Worm (Caenorhabditis elegans) whole organism, young adult: ENCODE results near the gene F01E11.3.

Source experiments
- C06A6.2 ChIP-seq: fragments of 200-800 bp; sonication (Bioruptor generic); conservative IDR thresholded peaks from 2 replicates; pipeline ENCODE4 v1.3.6; 2022; ENCODE audit warnings: missing genetic modification characterization, missing compliant biosample characterization
- F23B12.7 ChIP-seq: sonication (generic microtip); optimal IDR thresholded peaks from 2 replicates; lab custom pipeline; 2017; ENCODE audit warnings: missing genetic modification characterization, mild to moderate bottlenecking, missing compliant biosample characterization, antibody characterized with exemption, moderate library complexity; ENCODE audit not compliant: insufficient read depth
- F39B2.1 ChIP-seq: fragments of 200-800 bp; sonication (Bioruptor generic); IDR thresholded peaks from 2 replicates; pipeline ENCODE4 v1.3.6; 2022; ENCODE audit warnings: missing genetic modification reagents, missing genetic modification characterization, missing compliant biosample characterization
- F57A8.1 ChIP-seq: fragments of 200-800 bp; sonication (Bioruptor generic); optimal IDR thresholded peaks from 2 replicates; lab custom pipeline; 2018; ENCODE audit warnings: mild to moderate bottlenecking, missing genetic modification characterization, moderate library complexity, missing compliant biosample characterization
- Y79H2A.3 ChIP-seq: fragments of 200-800 bp; sonication (Bioruptor generic); conservative IDR thresholded peaks from 2 replicates; pipeline ENCODE4 v1.3.6; 2022; ENCODE audit warnings: missing genetic modification reagents, missing genetic modification characterization, missing compliant biosample characterization
- ama-1 ChIP-seq, 3 experiments: fragments of 150-350 bp in 1 of 3; sonication (generic microtip) in 2 of 3; optimal IDR thresholded peaks; 2 replicates each; lab custom pipeline; 2014 to 2018; ENCODE audit warnings: missing biosample characterization in 2 of 3, missing genetic modification characterization in 2 of 3, missing genetic modification reagents in 2 of 3
- aptf-2 ChIP-seq: fragments of 200-800 bp; sonication (Bioruptor generic); conservative IDR thresholded peaks from 2 replicates; pipeline ENCODE4 v1.3.6; 2022; ENCODE audit warnings: missing genetic modification reagents, missing genetic modification characterization, missing compliant biosample characterization
- die-1 ChIP-seq: sonication (generic microtip); optimal IDR thresholded peaks from 2 replicates; lab custom pipeline; 2016; ENCODE audit warnings: missing genotype, mild to moderate bottlenecking, missing genetic modification characterization, missing compliant biosample characterization
- dpl-1 ChIP-seq: fragments of 150-350 bp; optimal IDR thresholded peaks from 2 replicates; lab custom pipeline; 2014; ENCODE audit warnings: missing biosample characterization, missing genetic modification reagents, missing genetic modification characterization
- efl-1 ChIP-seq: fragments of 150-350 bp; optimal IDR thresholded peaks from 2 replicates; lab custom pipeline; 2014; ENCODE audit warnings: missing biosample characterization, missing genetic modification reagents, missing genetic modification characterization
- mes-4 ChIP-seq: sonication (generic microtip); optimal IDR thresholded peaks from 2 replicates; lab custom pipeline; 2016; ENCODE audit warnings: missing genotype, missing genetic modification characterization, missing compliant biosample characterization
- pha-4 ChIP-seq: fragments of 150-350 bp; sonication (generic microtip); optimal IDR thresholded peaks from 2 replicates; lab custom pipeline; 2014; ENCODE audit warnings: missing biosample characterization, missing genetic modification reagents, missing genetic modification characterization
- ztf-6 ChIP-seq: fragments of 200-800 bp; sonication (Bioruptor generic); IDR thresholded peaks from 2 replicates; pipeline ENCODE4 v1.3.6; 2022; ENCODE audit warnings: missing genetic modification reagents, missing genetic modification characterization, missing compliant biosample characterization

- TF ChIP-seq die-1 (tag; lab: Kevin White, UChicago), result no peak
- no peak for TF ChIP-seq mes-4 (tag; lab: Kevin White, UChicago)
- TF ChIP-seq ztf-6, result no peak
- no peak for TF ChIP-seq pha-4 (tag; lab: Kevin White, UChicago)
- no peak for TF ChIP-seq ama-1 (optimal IDR thresholded peaks at IDR 0.05; lab: Kevin White, UChicago)
- TF ChIP-seq ama-1 (GFP tag; optimal IDR thresholded peaks at IDR 0.05; lab: Kevin White, UChicago), result no peak
- no peak for TF ChIP-seq F39B2.1 (GFP tag; lab: Robert Waterston, UW)
- TF ChIP-seq efl-1 (GFP tag; lab: Kevin White, UChicago), result no peak
- no peak for TF ChIP-seq C06A6.2 (GFP tag; lab: Robert Waterston, UW)
- TF ChIP-seq dpl-1 (GFP tag; lab: Kevin White, UChicago), result no peak
- TF ChIP-seq aptf-2 (GFP tag; lab: Robert Waterston, UW), result no peak
- no peak for TF ChIP-seq F23B12.7 (tag; lab: Kevin White, UChicago)
- no peak for TF ChIP-seq Y79H2A.3
- TF ChIP-seq F57A8.1 (GFP tag; lab: Kevin White, UChicago), result no peak
These were observed 3.0 kb downstream of the F01E11.3 start for ce11 chrX:6970134-6970533.
